Worm (Caenorhabditis elegans): ENCODE data around the gene swsn-3.

The swsn-3 gene

DNA sequence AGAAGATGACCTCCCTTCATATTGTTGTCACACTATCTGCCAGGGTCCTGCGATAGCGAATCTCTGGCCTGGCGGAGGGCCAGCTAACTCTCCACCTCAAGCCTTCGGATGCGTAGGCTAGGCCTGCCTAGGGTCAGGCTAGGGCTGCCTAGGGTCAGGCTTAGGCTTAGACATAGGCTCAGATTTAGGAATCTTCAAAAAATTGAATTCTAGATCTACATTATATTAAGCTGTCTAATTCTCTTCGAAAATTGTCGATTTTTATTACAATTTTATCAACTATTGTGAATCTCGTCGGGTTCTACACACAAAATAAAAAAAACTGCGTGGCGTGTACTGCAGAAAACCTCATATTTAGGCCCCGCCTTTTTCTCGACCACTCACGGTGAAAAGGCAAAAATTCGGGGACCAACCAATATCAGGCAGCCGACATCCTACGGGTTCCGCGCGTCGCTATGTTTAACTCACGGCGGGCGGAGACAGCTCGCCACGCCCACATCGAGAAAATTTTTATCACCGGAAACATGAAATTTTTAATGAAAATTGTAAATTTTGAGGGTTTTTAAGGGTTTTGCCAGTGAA, 27.1 kb upstream of the swsn-3 start:
- 0 out of 2 replicates have a peak, but pooled peaks have one; percentile 5 for TF ChIP-seq flt-1 (GFP tag; IDR thresholded peaks at IDR 0.05)
- TF ChIP-seq T22C8.4 (GFP tag; IDR thresholded peaks at IDR 0.05), result no peak
- TF ChIP-seq ztf-29 (GFP tag; IDR thresholded peaks at IDR 0.05), result 0 out of 2 replicates have a peak, but pooled peaks have one; percentile 42

- no peak for TF ChIP-seq ref-1 (GFP tag; conservative IDR thresholded peaks at IDR 0.05)
- no peak for TF ChIP-seq klf-2 (GFP tag; conservative IDR thresholded peaks at IDR 0.05)
- no peak for TF ChIP-seq ztf-23 (GFP tag; IDR thresholded peaks at IDR 0.05)
- no peak for TF ChIP-seq tab-1 (GFP tag; IDR thresholded peaks at IDR 0.05)
- TF ChIP-seq flt-1 (GFP tag; IDR thresholded peaks at IDR 0.05), result no peak
- TF ChIP-seq med-1 (GFP tag; optimal IDR thresholded peaks at IDR 0.05; ENCODE audit: insufficient read depth), result no peak
- TF ChIP-seq cog-1 (tag; optimal IDR thresholded peaks at IDR 0.05), result no peak
- TF ChIP-seq ztf-29 (GFP tag; IDR thresholded peaks at IDR 0.05), result no peak
- TF ChIP-seq T22C8.4 (GFP tag; IDR thresholded peaks at IDR 0.05), result no peak
Measured at ce11 chrIII:2794057-2794456, 25.6 kb upstream of the swsn-3 start.

DNA sequence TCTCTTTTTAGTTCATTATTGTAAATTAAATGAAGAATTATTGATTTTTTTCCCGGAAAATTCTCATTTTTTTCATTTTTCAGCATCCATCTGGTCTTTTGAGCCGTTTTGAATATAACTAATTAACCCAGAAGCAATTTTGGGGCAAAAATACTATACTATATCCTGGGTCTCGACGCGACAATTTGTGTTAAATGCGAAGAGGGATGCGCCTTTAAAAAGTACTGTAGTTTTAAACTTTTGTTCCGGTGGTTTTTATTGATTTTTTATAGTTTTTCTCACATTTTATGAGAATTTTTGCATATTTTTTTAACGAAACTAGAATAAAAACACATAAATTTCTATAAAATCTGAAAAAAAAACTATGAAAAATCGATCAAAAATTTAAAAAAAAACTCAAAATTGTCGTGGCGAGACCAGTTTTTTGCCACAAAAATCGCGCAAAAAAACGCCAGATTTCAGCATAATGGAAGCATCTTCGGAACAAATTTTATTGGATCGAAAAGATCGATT, 19.6 kb upstream of the swsn-3 start, which contains the start of gene tbcc-1:
Gene tbcc-1 (plus strand): TSS at position 463 of the 513 bp plus-strand sequence.
- 0 out of 2 replicates have a peak, but pooled peaks have one; percentile 8 for TF ChIP-seq T22C8.4 (GFP tag; IDR thresholded peaks at IDR 0.05)
- no peak for TF ChIP-seq tab-1 (GFP tag; IDR thresholded peaks at IDR 0.05)

DNA sequence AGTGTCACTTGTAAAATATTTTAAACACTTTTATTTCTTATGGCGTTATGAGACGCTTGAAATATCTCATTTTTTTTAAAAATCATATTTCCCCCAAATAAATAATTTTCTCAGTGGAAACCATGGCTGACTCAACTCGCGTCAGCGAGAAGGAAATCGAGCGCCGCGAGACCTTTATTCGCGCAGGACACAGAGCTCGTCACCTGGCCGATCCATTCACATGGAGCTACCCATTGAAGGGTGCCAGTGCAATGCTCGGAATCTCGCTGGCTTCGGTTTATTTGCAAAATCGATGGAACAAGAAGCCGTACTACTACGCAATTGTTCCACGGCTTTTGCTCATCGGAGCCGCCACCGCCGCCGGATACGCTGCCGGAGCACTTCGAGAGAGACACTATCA, 18.3 kb upstream of the swsn-3 start, which contains the start of gene nduc-2:
Gene nduc-2 (plus strand): TSS at position 113 of the 400 bp plus-strand sequence.
- no peak for TF ChIP-seq med-1 (GFP tag; optimal IDR thresholded peaks at IDR 0.05; ENCODE audit: insufficient read depth)
- TF ChIP-seq cog-1 (tag; optimal IDR thresholded peaks at IDR 0.05), result no peak
- no peak for TF ChIP-seq flt-1 (GFP tag; IDR thresholded peaks at IDR 0.05)
- no peak for TF ChIP-seq ztf-29 (GFP tag; IDR thresholded peaks at IDR 0.05)
- TF ChIP-seq klf-2 (GFP tag; conservative IDR thresholded peaks at IDR 0.05), result no peak
- TF ChIP-seq T22C8.4 (GFP tag; IDR thresholded peaks at IDR 0.05), result no peak
- no peak for TF ChIP-seq ztf-23 (GFP tag; IDR thresholded peaks at IDR 0.05)
- TF ChIP-seq ref-1 (GFP tag; conservative IDR thresholded peaks at IDR 0.05), result no peak
- TF ChIP-seq tab-1 (GFP tag; IDR thresholded peaks at IDR 0.05), result no peak

- no peak for TF ChIP-seq ref-1 (GFP tag; conservative IDR thresholded peaks at IDR 0.05)
- TF ChIP-seq flt-1 (GFP tag; IDR thresholded peaks at IDR 0.05), result peak; percentile 89
- TF ChIP-seq cog-1 (tag; optimal IDR thresholded peaks at IDR 0.05), result peak; percentile 76
- peak; percentile 79 for TF ChIP-seq T22C8.4 (GFP tag; IDR thresholded peaks at IDR 0.05)
- 0 out of 2 replicates have a peak, but pooled peaks have one; percentile 74 for TF ChIP-seq tab-1 (GFP tag; IDR thresholded peaks at IDR 0.05)
- TF ChIP-seq med-1 (GFP tag; optimal IDR thresholded peaks at IDR 0.05; ENCODE audit: insufficient read depth), result peak; percentile 27
- TF ChIP-seq ztf-29 (GFP tag; IDR thresholded peaks at IDR 0.05), result peak; percentile 19; the same call in 1 of the 2 replicates
- peak; percentile 79 for TF ChIP-seq ztf-23 (GFP tag; IDR thresholded peaks at IDR 0.05)
- TF ChIP-seq klf-2 (GFP tag; conservative IDR thresholded peaks at IDR 0.05), result 0 out of 2 replicates have a peak, but pooled peaks have one; percentile 4
Measured at ce11 chrIII:2785840-2786239, 17.4 kb upstream of the swsn-3 start, which contains the start of gene Y71H2AM.20. Gene Y71H2AM.20, minus strand, starts transcription at chrIII:2785948.

- TF ChIP-seq ztf-23 (GFP tag; IDR thresholded peaks at IDR 0.05), result no peak
- TF ChIP-seq ref-1 (GFP tag; conservative IDR thresholded peaks at IDR 0.05), result no peak
- no peak for TF ChIP-seq cog-1 (tag; optimal IDR thresholded peaks at IDR 0.05)
- TF ChIP-seq T22C8.4 (GFP tag; IDR thresholded peaks at IDR 0.05), result no peak
- TF ChIP-seq tab-1 (GFP tag; IDR thresholded peaks at IDR 0.05), result no peak
- no peak for TF ChIP-seq ztf-29 (GFP tag; IDR thresholded peaks at IDR 0.05)
- no peak for TF ChIP-seq med-1 (GFP tag; optimal IDR thresholded peaks at IDR 0.05; ENCODE audit: insufficient read depth)
- TF ChIP-seq klf-2 (GFP tag; conservative IDR thresholded peaks at IDR 0.05), result no peak
- TF ChIP-seq flt-1 (GFP tag; IDR thresholded peaks at IDR 0.05), result no peak
Measured at ce11 chrIII:2781833-2782232, 13.4 kb upstream of the swsn-3 start.

ce11 chrIII:2780793-2781192, 12.3 kb upstream of the swsn-3 start, which contains the start of gene Y71H2AM.6:
Gene Y71H2AM.6, plus strand, starts transcription at chrIII:2781056.
- TF ChIP-seq flt-1 (GFP tag; IDR thresholded peaks at IDR 0.05) (no peak), T22C8.4 (GFP tag; IDR thresholded peaks at IDR 0.05) (peak; percentile 11; the same call in 1 of the 2 replicates)

DNA sequence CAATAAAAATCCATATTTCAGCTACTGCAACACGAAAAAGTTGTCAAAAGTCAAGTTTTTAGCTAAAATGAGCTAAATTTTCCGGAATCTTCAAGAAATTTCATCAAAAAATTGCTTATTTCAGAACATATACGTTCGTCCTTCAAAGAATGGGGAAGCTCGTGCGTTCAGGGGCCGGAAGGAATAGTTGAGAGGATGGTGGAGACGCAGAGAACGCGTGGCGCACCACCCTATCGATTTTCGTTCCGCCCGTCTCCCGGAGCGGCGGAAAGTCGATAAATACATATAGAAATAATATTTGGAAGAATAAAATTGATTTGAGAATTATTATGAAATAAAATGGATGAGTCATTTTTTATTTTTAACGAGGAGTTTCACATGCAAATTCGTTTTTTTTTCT, 11.8 kb upstream of the swsn-3 start:
- TF ChIP-seq T22C8.4 (GFP tag; IDR thresholded peaks at IDR 0.05) (peak; percentile 64; the same call in 1 of the 2 replicates), cog-1 (tag; optimal IDR thresholded peaks at IDR 0.05) (no peak)

DNA sequence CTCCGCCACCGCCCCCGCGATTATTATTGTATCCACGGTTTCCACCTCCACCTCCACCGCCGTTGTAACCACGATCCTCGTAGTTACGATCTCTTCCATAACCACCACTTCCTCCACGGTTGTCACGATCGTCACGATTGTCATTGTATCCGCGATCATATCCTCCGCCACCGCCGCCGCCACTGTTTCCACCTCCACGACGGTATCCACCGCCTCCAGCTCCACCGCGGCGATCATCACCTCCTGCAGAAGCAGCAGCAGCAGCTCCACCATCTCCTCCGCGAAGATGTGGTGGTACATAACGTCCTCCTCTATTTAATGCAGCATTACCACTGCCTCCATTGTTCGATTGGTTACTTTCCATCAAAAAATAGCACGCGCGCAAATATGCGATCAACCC, 10.2 kb upstream of the swsn-3 start, which contains the start of gene laf-1:
Gene laf-1 (minus strand): TSS at position 399 of the 400 bp plus-strand sequence.
- TF ChIP-seq tab-1 (GFP tag; IDR thresholded peaks at IDR 0.05) (no peak), ztf-23 (GFP tag; IDR thresholded peaks at IDR 0.05) (no peak), flt-1 (GFP tag; IDR thresholded peaks at IDR 0.05) (no peak), ref-1 (GFP tag; conservative IDR thresholded peaks at IDR 0.05) (no peak), klf-2 (GFP tag; conservative IDR thresholded peaks at IDR 0.05) (no peak), med-1 (GFP tag; optimal IDR thresholded peaks at IDR 0.05; ENCODE audit: insufficient read depth) (no peak), cog-1 (tag; optimal IDR thresholded peaks at IDR 0.05) (no peak), ztf-29 (GFP tag; IDR thresholded peaks at IDR 0.05) (no peak), T22C8.4 (GFP tag; IDR thresholded peaks at IDR 0.05) (no peak)

DNA sequence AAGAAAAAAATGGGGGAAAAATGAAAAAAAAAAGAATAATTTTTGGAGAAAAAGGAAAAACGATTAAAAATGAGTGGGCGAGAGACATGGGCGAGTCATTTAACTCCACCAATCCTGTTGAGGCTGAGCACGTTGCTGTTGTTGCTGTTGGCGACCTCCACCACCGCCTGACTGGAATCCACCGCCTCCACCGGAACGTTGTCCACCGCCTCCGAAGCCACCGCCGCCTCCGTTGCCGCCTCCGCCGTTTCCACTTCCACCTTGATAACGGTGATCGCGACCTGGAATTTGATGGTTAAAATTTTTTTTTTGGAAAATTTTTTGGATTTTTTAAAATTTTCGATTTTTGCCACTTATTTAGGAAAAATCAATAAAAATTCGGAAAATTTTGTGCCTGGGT, 2.3 kb upstream of the swsn-3 start:
- TF ChIP-seq tab-1 (GFP tag; IDR thresholded peaks at IDR 0.05), result no peak
- no peak for TF ChIP-seq T22C8.4 (GFP tag; IDR thresholded peaks at IDR 0.05)
- no peak for TF ChIP-seq klf-2 (GFP tag; conservative IDR thresholded peaks at IDR 0.05)
- TF ChIP-seq cog-1 (tag; optimal IDR thresholded peaks at IDR 0.05), result no peak
- TF ChIP-seq ztf-29 (GFP tag; IDR thresholded peaks at IDR 0.05), result no peak

All from whole organism, midembryonic.